Fruit fly (Drosophila melanogaster) whole organism, embryonic: Measurements from ENCODE around the gene CG9270.

Experiments used
- Atf-2 ChIP-seq: fragments of 200-800 bp; sonication (Bioruptor generic); optimal IDR thresholded peaks from 2 replicates; lab custom pipeline; 2016; ENCODE audit warnings: missing biosample characterization, missing genetic modification characterization
- Atf3 ChIP-seq: fragments of 200-800 bp; sonication (Bioruptor generic); optimal IDR thresholded peaks from 3 replicates; lab custom pipeline; 2016; ENCODE audit warnings: missing biosample characterization, missing genetic modification characterization
- Bdp1 ChIP-seq: fragments of 200-800 bp; sonication (Bioruptor generic); optimal IDR thresholded peaks from 3 replicates; lab custom pipeline; 2016; ENCODE audit warnings: missing biosample characterization, missing genetic modification characterization
- CG10209 ChIP-seq: fragments of 200-800 bp; sonication (Bioruptor generic); optimal IDR thresholded peaks from 3 replicates; lab custom pipeline; 2017; ENCODE audit warnings: missing biosample characterization, mild to moderate bottlenecking, missing genetic modification characterization, missing genetic modification reagents
- CG1024 ChIP-seq: fragments of 200-800 bp; sonication (Bioruptor generic); IDR thresholded peaks from 2 replicates; pipeline ENCODE4 v1.3.6; 2022; ENCODE audit warnings: missing biosample characterization, missing genetic modification characterization
- CG14860 ChIP-seq: fragments of 200-800 bp; sonication (Bioruptor generic); IDR thresholded peaks from 3 replicates; pipeline ENCODE4 v1.3.6; 2022; ENCODE audit warnings: missing biosample characterization, missing genetic modification characterization; ENCODE audit not compliant: partially characterized antibody
- CG16863 ChIP-seq: fragments of 200-800 bp; sonication (Bioruptor generic); optimal IDR thresholded peaks from 3 replicates; lab custom pipeline; 2016; ENCODE audit warnings: missing biosample characterization, missing genetic modification characterization
- CG17385 ChIP-seq: fragments of 200-800 bp; sonication (Bioruptor generic); optimal IDR thresholded peaks from 3 replicates; lab custom pipeline; 2018; ENCODE audit warnings: missing biosample characterization, mild to moderate bottlenecking, missing genetic modification characterization
- CG17802 ChIP-seq: fragments of 200-800 bp; sonication (Bioruptor generic); optimal IDR thresholded peaks from 2 replicates; lab custom pipeline; 2018; ENCODE audit warnings: missing biosample characterization, mild to moderate bottlenecking, missing genetic modification characterization, moderate library complexity
- CG1832 ChIP-seq: fragments of 200-800 bp; sonication (Bioruptor generic); optimal IDR thresholded peaks from 2 replicates; lab custom pipeline; 2017; ENCODE audit warnings: missing biosample characterization, mild to moderate bottlenecking, missing genetic modification characterization, inconsistent platforms
- CG2875 ChIP-seq: fragments of 200-800 bp; sonication (Bioruptor generic); optimal IDR thresholded peaks from 2 replicates; lab custom pipeline; 2017; ENCODE audit warnings: missing biosample characterization, mild to moderate bottlenecking, missing genetic modification characterization, missing genetic modification reagents
- CG31441 ChIP-seq: fragments of 200-800 bp; sonication (Bioruptor generic); IDR thresholded peaks from 2 replicates; pipeline ENCODE4 v1.3.6; 2022; ENCODE audit warnings: missing biosample characterization, missing genetic modification characterization
- CG32532 ChIP-seq: fragments of 200-800 bp; sonication (Bioruptor generic); IDR thresholded peaks from 2 replicates; pipeline ENCODE4 v1.3.6; 2022; ENCODE audit warnings: missing biosample characterization, missing genetic modification characterization
- CG4424 ChIP-seq: fragments of 200-800 bp; sonication (Bioruptor generic); optimal IDR thresholded peaks from 3 replicates; lab custom pipeline; 2016; ENCODE audit warnings: missing biosample characterization, missing genetic modification characterization
- CG5245 ChIP-seq: fragments of 200-800 bp; sonication (Bioruptor generic); optimal IDR thresholded peaks from 3 replicates; lab custom pipeline; 2016; ENCODE audit warnings: missing biosample characterization, missing genetic modification characterization
- CG6272 ChIP-seq: fragments of 200-800 bp; sonication (Bioruptor generic); IDR thresholded peaks from 2 replicates; pipeline ENCODE4 v1.3.6; 2022; ENCODE audit warnings: missing biosample characterization, missing genetic modification characterization
- CG6689 ChIP-seq: fragments of 200-800 bp; sonication (Bioruptor generic); IDR thresholded peaks from 2 replicates; pipeline ENCODE4 v1.3.6; 2022; ENCODE audit warnings: missing biosample characterization, missing genetic modification characterization
- CG9609 ChIP-seq: fragments of 200-800 bp; sonication (Bioruptor generic); optimal IDR thresholded peaks from 3 replicates; lab custom pipeline; 2016; ENCODE audit warnings: missing biosample characterization, missing genetic modification characterization
- Chrac-16 ChIP-seq: fragments of 200-800 bp; sonication (Bioruptor generic); optimal IDR thresholded peaks from 3 replicates; lab custom pipeline; 2016; ENCODE audit warnings: missing biosample characterization, missing genetic modification characterization
- Dad ChIP-seq: fragments of 200-800 bp; sonication (Bioruptor generic); optimal IDR thresholded peaks from 3 replicates; lab custom pipeline; 2016; ENCODE audit warnings: missing biosample characterization, missing genetic modification characterization
- Dfd ChIP-seq, 2 experiments: fragments of >200 bp; optimal IDR thresholded peaks; 2 replicates each; lab custom pipeline; 2017; ENCODE audit warnings: missing biosample characterization in 2 of 2, missing genetic modification characterization in 2 of 2
- Doc3 ChIP-seq: fragments of 200-800 bp; sonication (Bioruptor generic); IDR thresholded peaks from 3 replicates; pipeline ENCODE4 v1.3.6; 2022; ENCODE audit warnings: missing biosample characterization, missing genetic modification characterization; ENCODE audit not compliant: partially characterized antibody
- Drgx ChIP-seq: fragments of 200-800 bp; sonication (Bioruptor generic); IDR thresholded peaks from 2 replicates; pipeline ENCODE4 v1.3.6; 2022; ENCODE audit warnings: missing biosample characterization, missing genetic modification characterization
- E2f1 ChIP-seq: fragments of 200-800 bp; sonication (Bioruptor generic); IDR thresholded peaks from 2 replicates; pipeline ENCODE4 v1.3.6; 2022; ENCODE audit warnings: missing biosample characterization, missing genetic modification characterization
- Ets97D ChIP-seq: fragments of 200-800 bp; sonication (Bioruptor generic); optimal IDR thresholded peaks from 3 replicates; lab custom pipeline; 2016; ENCODE audit warnings: missing biosample characterization, missing genetic modification characterization
- GATAe ChIP-seq: fragments of 200-800 bp; sonication (Bioruptor generic); conservative IDR thresholded peaks from 2 replicates; pipeline ENCODE4 v1.3.6; 2022; ENCODE audit warnings: missing biosample characterization, missing genetic modification characterization
- Gug ChIP-seq: fragments of 200-800 bp; sonication (Bioruptor generic); IDR thresholded peaks from 4 replicates; pipeline ENCODE4 v1.3.6; 2022; ENCODE audit warnings: missing biosample characterization, missing genetic modification characterization
- HHEX ChIP-seq: fragments of 200-800 bp; sonication (Bioruptor generic); optimal IDR thresholded peaks from 3 replicates; lab custom pipeline; 2017; ENCODE audit warnings: missing biosample characterization, mild to moderate bottlenecking, missing genetic modification characterization, missing genetic modification reagents
- Jarid2 ChIP-seq: fragments of 200-800 bp; sonication (Bioruptor generic); optimal IDR thresholded peaks from 3 replicates; lab custom pipeline; 2017; ENCODE audit warnings: mild to moderate bottlenecking, missing biosample characterization, missing genetic modification reagents, missing genetic modification characterization
- NC2β ChIP-seq: fragments of 200-800 bp; sonication (Bioruptor generic); optimal IDR thresholded peaks from 2 replicates; lab custom pipeline; 2016; ENCODE audit warnings: missing biosample characterization, missing genetic modification characterization
- NFAT ChIP-seq: fragments of 200-800 bp; sonication (Bioruptor generic); IDR thresholded peaks from 2 replicates; pipeline ENCODE4 v1.3.6; 2022; ENCODE audit warnings: missing biosample characterization, missing genetic modification characterization
- Ptx1 ChIP-seq: fragments of 200-800 bp; sonication (Bioruptor generic); IDR thresholded peaks from 2 replicates; pipeline ENCODE4 v1.3.6; 2022; ENCODE audit warnings: missing biosample characterization, missing genetic modification characterization
- Side ChIP-seq: fragments of 200-800 bp; sonication (Bioruptor generic); optimal IDR thresholded peaks from 2 replicates; lab custom pipeline; 2016; ENCODE audit warnings: missing biosample characterization, missing genetic modification characterization
- Ssrp ChIP-seq: fragments of 200-800 bp; sonication (Bioruptor generic); optimal IDR thresholded peaks from 2 replicates; lab custom pipeline; 2018; ENCODE audit warnings: missing biosample characterization, mild to moderate bottlenecking, missing genetic modification characterization, moderate library complexity
- Stat92E ChIP-seq, 3 experiments: fragments of >200 bp in 2 of 3; fragments of 200-800 bp in 1 of 3; sonication (Bioruptor generic) in 1 of 3; optimal IDR thresholded peaks; 2 replicates each; lab custom pipeline; 2017 to 2019; ENCODE audit warnings: missing biosample characterization in 3 of 3, missing genetic modification characterization in 3 of 3, mild to moderate bottlenecking in 1 of 3, moderate library complexity in 1 of 3
- Taf1 ChIP-seq: fragments of 200-800 bp; sonication (Bioruptor generic); IDR thresholded peaks from 2 replicates; pipeline ENCODE4 v1.3.6; 2022; ENCODE audit warnings: missing biosample characterization, missing genetic modification characterization
- ac ChIP-seq: fragments of 200-800 bp; sonication (Bioruptor generic); optimal IDR thresholded peaks from 3 replicates; lab custom pipeline; 2017; ENCODE audit warnings: missing biosample characterization, mild to moderate bottlenecking, missing genetic modification characterization
- ap ChIP-seq: fragments of 200-800 bp; sonication (Bioruptor generic); IDR thresholded peaks from 2 replicates; pipeline ENCODE4 v1.3.6; 2022; ENCODE audit warnings: missing biosample characterization, missing genetic modification characterization
- ara ChIP-seq: fragments of 200-800 bp; sonication (Bioruptor generic); IDR thresholded peaks from 2 replicates; pipeline ENCODE4 v1.3.6; 2022; ENCODE audit warnings: missing biosample characterization, missing genetic modification characterization
- ase ChIP-seq: fragments of 200-800 bp; sonication (Bioruptor generic); IDR thresholded peaks from 3 replicates; pipeline ENCODE4 v1.3.6; 2022; ENCODE audit warnings: missing biosample characterization, missing genetic modification characterization
- cato ChIP-seq: fragments of 200-800 bp; sonication (Bioruptor generic); optimal IDR thresholded peaks from 2 replicates; lab custom pipeline; 2016; ENCODE audit warnings: missing biosample characterization, missing genetic modification characterization, borderline replicate concordance
- corto ChIP-seq: fragments of 200-800 bp; sonication (Bioruptor generic); optimal IDR thresholded peaks from 2 replicates; lab custom pipeline; 2016; ENCODE audit warnings: missing biosample characterization, mild to moderate bottlenecking, missing genetic modification characterization, moderate library complexity
- crol ChIP-seq: fragments of 200-800 bp; sonication (Bioruptor generic); IDR thresholded peaks from 2 replicates; pipeline ENCODE4 v1.3.6; 2022; ENCODE audit warnings: missing biosample characterization, missing genetic modification characterization
- dysf ChIP-seq: fragments of 200-800 bp; sonication (Bioruptor generic); IDR thresholded peaks from 3 replicates; pipeline ENCODE4 v1.3.6; 2022; ENCODE audit warnings: missing biosample characterization, missing genetic modification characterization
- gce ChIP-seq: fragments of 200-800 bp; sonication (Bioruptor generic); IDR thresholded peaks from 3 replicates; pipeline ENCODE4 v1.3.6; 2022; ENCODE audit warnings: missing biosample characterization, missing genetic modification characterization
- hth ChIP-seq: fragments of >200 bp; optimal IDR thresholded peaks from 2 replicates; lab custom pipeline; 2017; ENCODE audit warnings: inconsistent platforms
- lilli ChIP-seq: fragments of 200-800 bp; sonication (Bioruptor generic); optimal IDR thresholded peaks from 3 replicates; lab custom pipeline; 2016; ENCODE audit warnings: missing biosample characterization, missing genetic modification characterization
- oc ChIP-seq: fragments of 200-800 bp; sonication (Bioruptor generic); optimal IDR thresholded peaks from 2 replicates; lab custom pipeline; 2018; ENCODE audit warnings: missing biosample characterization, mild to moderate bottlenecking, missing genetic modification characterization, moderate library complexity
- sima ChIP-seq: fragments of 200-800 bp; sonication (Bioruptor generic); optimal IDR thresholded peaks from 2 replicates; lab custom pipeline; 2016; ENCODE audit warnings: missing biosample characterization, missing genetic modification characterization
- sisA ChIP-seq: fragments of 200-800 bp; sonication (Bioruptor generic); IDR thresholded peaks from 2 replicates; pipeline ENCODE4 v1.3.6; 2022; ENCODE audit warnings: missing biosample characterization, missing genetic modification characterization
- sqz ChIP-seq: fragments of 200-800 bp; sonication (Bioruptor generic); optimal IDR thresholded peaks from 3 replicates; lab custom pipeline; 2018; ENCODE audit warnings: missing biosample characterization, mild to moderate bottlenecking, missing genetic modification characterization
- tio ChIP-seq: fragments of 200-800 bp; sonication (Bioruptor generic); optimal IDR thresholded peaks from 2 replicates; lab custom pipeline; 2017; ENCODE audit warnings: missing biosample characterization, missing genetic modification characterization, inconsistent platforms
- wek ChIP-seq: fragments of 200-800 bp; sonication (Bioruptor generic); optimal IDR thresholded peaks from 3 replicates; lab custom pipeline; 2018; ENCODE audit warnings: missing biosample characterization, mild to moderate bottlenecking, missing genetic modification characterization, moderate library complexity

Gene CG9270

DNA sequence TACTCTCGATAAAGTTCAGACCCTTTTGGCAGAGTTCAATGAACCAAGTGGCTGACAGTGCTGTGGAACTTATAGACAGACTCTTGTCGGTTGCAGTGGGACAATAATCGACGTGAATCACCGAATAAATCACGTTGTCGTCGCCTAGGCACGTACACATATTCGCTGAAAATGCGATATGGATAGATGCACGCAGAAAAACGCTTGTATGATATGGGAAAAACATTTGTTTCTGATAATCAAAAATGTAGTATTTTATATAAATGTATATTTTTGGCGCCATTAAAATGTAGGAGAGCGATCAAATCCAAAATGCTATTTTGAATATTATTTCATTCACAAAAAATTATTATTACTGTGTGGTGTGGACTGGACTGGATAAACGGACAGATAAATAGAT is 18.7 kb downstream of the CG9270 start (continued):
- TF ChIP-seq dysf (GFP tag; lab: Robert Waterston, UW) (peak; percentile 59; the same call in 2 of the 3 replicates), corto (GFP tag; lab: Kevin White, UChicago) (no peak), Dad (GFP tag; lab: Kevin White, UChicago) (no peak), CG17385 (GFP tag; lab: Kevin White, UChicago) (no peak), CG5245 (GFP tag; lab: Kevin White, UChicago) (no peak), CG17802 (no peak), Taf1 (GFP tag; lab: Robert Waterston, UW) (no peak), Dfd (GFP tag; optimal IDR thresholded peaks at IDR 0.05; lab: Kevin White, UChicago) (no peak), Ssrp (tag; lab: Kevin White, UChicago) (peak; percentile 37), Drgx (peak; percentile 85), cato (GFP tag; lab: Kevin White, UChicago) (no peak), hth (lab: Kevin White, UChicago) (no peak), lilli (GFP tag; lab: Kevin White, UChicago) (peak; percentile 28), Jarid2 (GFP tag; lab: Kevin White, UChicago) (no peak), CG31441 (GFP tag; lab: Robert Waterston, UW) (peak; percentile 58; the same call in 1 of the 2 replicates), CG32532 (GFP tag; lab: Robert Waterston, UW) (no peak), ap (GFP tag; lab: Robert Waterston, UW) (no peak), ase (GFP tag; lab: Robert Waterston, UW) (peak; percentile 44; the same call in 1 of the 3 replicates), CG1024 (no peak), crol (no peak), Doc3 (GFP tag; lab: Robert Waterston, UW) (no peak), ara (GFP tag; lab: Robert Waterston, UW) (no peak), E2f1 (GFP tag; lab: Robert Waterston, UW) (no peak), GATAe (GFP tag; lab: Robert Waterston, UW) (no peak), HHEX (GFP tag; lab: Kevin White, UChicago) (no peak), CG2875 (GFP tag; lab: Kevin White, UChicago) (no peak), CG1832 (GFP tag; lab: Kevin White, UChicago) (no peak), CG14860 (GFP tag; lab: Robert Waterston, UW) (no peak), CG16863 (no peak), Bdp1 (no peak), gce (GFP tag; lab: Robert Waterston, UW) (no peak), sisA (GFP tag; lab: Robert Waterston, UW) (peak; percentile 29; the same call in 1 of the 2 replicates), Atf-2 (no peak), CG6689 (GFP tag; lab: Robert Waterston, UW) (peak; percentile 52; the same call in 1 of the 2 replicates), tio (peak; percentile 47), Atf3 (no peak), CG10209 (GFP tag; lab: Kevin White, UChicago) (peak; percentile 29), NC2β (no peak), CG9609 (GFP tag; lab: Kevin White, UChicago) (no peak), ac (GFP tag; lab: Kevin White, UChicago) (no peak), oc (tag; lab: Kevin White, UChicago) (peak; percentile 47), NFAT (GFP tag; lab: Robert Waterston, UW) (no peak), Stat92E (GFP tag; optimal IDR thresholded peaks at IDR 0.05; lab: Kevin White, UChicago) (no peak), sqz (GFP tag; lab: Kevin White, UChicago) (no peak), Chrac-16 (GFP tag; lab: Kevin White, UChicago) (peak; percentile 38), Gug (GFP tag; lab: Robert Waterston, UW) (no peak), CG6272 (no peak), Ptx1 (GFP tag; lab: Robert Waterston, UW) (peak; percentile 68), CG4424 (peak; percentile 30), Side (GFP tag; lab: Kevin White, UChicago) (no peak), Ets97D (GFP tag; lab: Kevin White, UChicago) (no peak), wek (GFP tag; lab: Kevin White, UChicago) (no peak), sima (no peak)
